Worm (Caenorhabditis elegans) whole organism, L1 larva: ENCODE results near the gene F47B7.3.
A peak's percentile ranks its signal among the peaks of the same experiment; 100 is the strongest.

Experiments
- C04F5.9 ChIP-seq: sonication (generic microtip); optimal IDR thresholded peaks from 2 replicates; lab custom pipeline; 2016; ENCODE audit warnings: missing genetic modification characterization, missing compliant biosample characterization
- C16A3.4 ChIP-seq: fragments of 150-350 bp; optimal IDR thresholded peaks from 2 replicates; lab custom pipeline; 2014; ENCODE audit warnings: missing biosample characterization, missing genetic modification characterization
- C34B4.2 ChIP-seq: sonication (generic microtip); optimal IDR thresholded peaks from 2 replicates; lab custom pipeline; 2017; ENCODE audit warnings: mild to moderate bottlenecking, missing genetic modification characterization, missing compliant biosample characterization
- F16B12.6 ChIP-seq: fragments of 150-350 bp; optimal IDR thresholded peaks from 2 replicates; lab custom pipeline; 2014; ENCODE audit warnings: missing biosample characterization, missing genetic modification characterization
- Y116A8C.19 ChIP-seq: sonication (generic microtip); optimal IDR thresholded peaks from 2 replicates; lab custom pipeline; 2016; ENCODE audit warnings: missing compliant biosample characterization, missing genetic modification characterization, borderline replicate concordance
- aha-1 ChIP-seq: fragments of 150-350 bp; optimal IDR thresholded peaks from 2 replicates; lab custom pipeline; 2014; ENCODE audit warnings: missing biosample characterization, missing genetic modification characterization
- aly-2 ChIP-seq: fragments of 150-350 bp; optimal IDR thresholded peaks from 2 replicates; lab custom pipeline; 2014; ENCODE audit warnings: missing biosample characterization, missing genetic modification characterization
- ama-1 ChIP-seq: fragments of 150-350 bp; optimal IDR thresholded peaks from 2 replicates; lab custom pipeline; 2014
- blmp-1 ChIP-seq: fragments of 150-350 bp; optimal IDR thresholded peaks from 2 replicates; lab custom pipeline; 2014; ENCODE audit warnings: missing biosample characterization, missing genetic modification characterization
- ceh-63 ChIP-seq: fragments of 200-800 bp; sonication (Bioruptor generic); optimal IDR thresholded peaks from 2 replicates; lab custom pipeline; 2018; ENCODE audit warnings: mild to moderate bottlenecking, missing genetic modification characterization, missing compliant biosample characterization
- ceh-8 ChIP-seq: fragments of 200-800 bp; sonication (Bioruptor generic); optimal IDR thresholded peaks from 2 replicates; lab custom pipeline; 2018; ENCODE audit warnings: mild to moderate bottlenecking, missing genetic modification characterization, moderate library complexity, missing compliant biosample characterization
- ceh-82 ChIP-seq, 3 experiments: fragments of 150-350 bp in 1 of 3; sonication (generic microtip) in 2 of 3; optimal IDR thresholded peaks; 2 replicates each; lab custom pipeline; 2014 to 2017; ENCODE audit warnings: missing biosample characterization in 3 of 3, missing genetic modification characterization in 3 of 3
- ceh-90 ChIP-seq: sonication (generic microtip); optimal IDR thresholded peaks from 2 replicates; lab custom pipeline; 2016; ENCODE audit warnings: missing genetic modification characterization, missing compliant biosample characterization
- ces-1 ChIP-seq: fragments of 150-350 bp; optimal IDR thresholded peaks from 2 replicates; lab custom pipeline; 2014; ENCODE audit warnings: missing biosample characterization, missing genetic modification reagents, missing genetic modification characterization
- dsc-1 ChIP-seq: sonication (generic microtip); optimal IDR thresholded peaks from 2 replicates; lab custom pipeline; 2016; ENCODE audit warnings: mild to moderate bottlenecking, missing genetic modification characterization, missing compliant biosample characterization
- efl-3 ChIP-seq: fragments of 200-800 bp; sonication (Bioruptor generic); optimal IDR thresholded peaks from 2 replicates; lab custom pipeline; 2018; ENCODE audit warnings: mild to moderate bottlenecking, missing genetic modification characterization, missing compliant biosample characterization
- elt-3 ChIP-seq, 6 experiments: fragments of 150-350 bp in 1 of 6; sonication (generic microtip); optimal IDR thresholded peaks; 2 replicates each; lab custom pipeline; 2017 to 2018; ENCODE audit warnings: missing biosample characterization in 6 of 6, missing genetic modification characterization in 6 of 6, inconsistent platforms in 1 of 6
- fkh-10 ChIP-seq: sonication (generic microtip); optimal IDR thresholded peaks from 2 replicates; lab custom pipeline; 2017; ENCODE audit warnings: missing biosample characterization, missing genetic modification reagents, missing genetic modification characterization
- fos-1 ChIP-seq: fragments of 150-350 bp; optimal IDR thresholded peaks from 2 replicates; lab custom pipeline; 2014; ENCODE audit warnings: missing biosample characterization, missing genetic modification characterization
- grh-1 ChIP-seq: fragments of 200-800 bp; sonication (Bioruptor generic); IDR thresholded peaks from 2 replicates; pipeline ENCODE4 v1.3.6; 2022; ENCODE audit warnings: missing genetic modification reagents, missing genetic modification characterization, missing compliant biosample characterization
- hlh-17 ChIP-seq: fragments of 200-800 bp; sonication (Bioruptor generic); optimal IDR thresholded peaks from 2 replicates; lab custom pipeline; 2018; ENCODE audit warnings: missing genetic modification characterization, mild to moderate bottlenecking, missing compliant biosample characterization, moderate library complexity, borderline replicate concordance
- hlh-4 ChIP-seq: sonication (generic microtip); optimal IDR thresholded peaks from 2 replicates; lab custom pipeline; 2016; ENCODE audit warnings: mild to moderate bottlenecking, missing genetic modification characterization, missing compliant biosample characterization
- irx-1 ChIP-seq: sonication (generic microtip); optimal IDR thresholded peaks from 2 replicates; lab custom pipeline; 2016; ENCODE audit warnings: missing genetic modification characterization, missing compliant biosample characterization
- jun-1 ChIP-seq: fragments of 150-350 bp; optimal IDR thresholded peaks from 2 replicates; lab custom pipeline; 2014; ENCODE audit warnings: missing biosample characterization, missing genetic modification reagents, missing genetic modification characterization
- lin-13 ChIP-seq: fragments of 150-350 bp; optimal IDR thresholded peaks from 2 replicates; lab custom pipeline; 2014; ENCODE audit warnings: missing biosample characterization, missing genetic modification reagents, missing genetic modification characterization
- lin-14 ChIP-seq: fragments of 200-800 bp; sonication (Bioruptor generic); optimal IDR thresholded peaks from 2 replicates; lab custom pipeline; 2018; ENCODE audit warnings: mild to moderate bottlenecking, missing genetic modification characterization, moderate library complexity, missing compliant biosample characterization
- lin-15B ChIP-seq: fragments of 150-350 bp; sonication (generic microtip); optimal IDR thresholded peaks from 3 replicates; lab custom pipeline; 2014; ENCODE audit warnings: missing biosample characterization, missing genetic modification characterization
- lin-35 ChIP-seq, 2 experiments: fragments of 150-350 bp; optimal IDR thresholded peaks; 2 replicates each; lab custom pipeline; 2014; ENCODE audit warnings: missing biosample characterization in 2 of 2, missing genetic modification characterization in 2 of 2, missing genetic modification reagents in 2 of 2
- lsy-2 ChIP-seq, 2 experiments: fragments of 150-350 bp; optimal IDR thresholded peaks; 2 replicates each; lab custom pipeline; 2014; ENCODE audit warnings: missing biosample characterization in 2 of 2, missing genetic modification characterization in 2 of 2
- mep-1 ChIP-seq: fragments of 150-350 bp; optimal IDR thresholded peaks from 2 replicates; lab custom pipeline; 2014; ENCODE audit warnings: missing biosample characterization, missing genetic modification characterization
- nhr-11 ChIP-seq: fragments of 150-350 bp; optimal IDR thresholded peaks from 2 replicates; lab custom pipeline; 2014; ENCODE audit warnings: missing biosample characterization, missing genetic modification characterization
- nhr-12 ChIP-seq: sonication (generic microtip); optimal IDR thresholded peaks from 2 replicates; lab custom pipeline; 2017; ENCODE audit warnings: missing biosample characterization, missing genetic modification characterization
- nhr-20 ChIP-seq: sonication (generic microtip); optimal IDR thresholded peaks from 2 replicates; lab custom pipeline; 2016; ENCODE audit warnings: mild to moderate bottlenecking, missing genetic modification characterization, missing compliant biosample characterization
- nhr-28 ChIP-seq: fragments of 150-350 bp; optimal IDR thresholded peaks from 2 replicates; lab custom pipeline; 2014; ENCODE audit warnings: missing biosample characterization, missing genetic modification characterization
- nhr-76 ChIP-seq: sonication (generic microtip); optimal IDR thresholded peaks from 2 replicates; lab custom pipeline; 2017; ENCODE audit warnings: missing biosample characterization, missing genetic modification characterization
- nhr-85 ChIP-seq: sonication (generic microtip); peaks from one replicate; lab custom pipeline; 2016; ENCODE audit warnings: missing genetic modification characterization, inconsistent platforms, missing compliant biosample characterization
- nhr-90 ChIP-seq: sonication (generic microtip); optimal IDR thresholded peaks from 2 replicates; lab custom pipeline; 2016; ENCODE audit warnings: mild to moderate bottlenecking, missing genetic modification characterization, missing compliant biosample characterization; ENCODE audit not compliant: poor library complexity
- pag-3 ChIP-seq: sonication (generic microtip); optimal IDR thresholded peaks from 2 replicates; lab custom pipeline; 2017; ENCODE audit warnings: missing genetic modification characterization, mild to moderate bottlenecking, missing compliant biosample characterization, antibody characterized with exemption, borderline replicate concordance; ENCODE audit not compliant: insufficient read depth
- pax-3 ChIP-seq: fragments of 200-800 bp; sonication (Bioruptor generic); optimal IDR thresholded peaks from 2 replicates; lab custom pipeline; 2018; ENCODE audit warnings: mild to moderate bottlenecking, missing genetic modification characterization, moderate library complexity, missing compliant biosample characterization
- pqm-1 ChIP-seq: sonication (generic microtip); optimal IDR thresholded peaks from 3 replicates; lab custom pipeline; 2017; ENCODE audit warnings: missing biosample characterization, missing genetic modification characterization
- skn-1 ChIP-seq: fragments of 150-350 bp; optimal IDR thresholded peaks from 2 replicates; lab custom pipeline; 2014; ENCODE audit warnings: missing biosample characterization, missing genetic modification characterization
- snpc-4 ChIP-seq: fragments of 150-350 bp; optimal IDR thresholded peaks from 2 replicates; lab custom pipeline; 2014; ENCODE audit warnings: missing biosample characterization, missing genetic modification characterization
- sox-4 ChIP-seq: sonication (generic microtip); optimal IDR thresholded peaks from 2 replicates; lab custom pipeline; 2016; ENCODE audit warnings: missing genetic modification characterization, missing compliant biosample characterization
- sptf-1 ChIP-seq: fragments of 150-350 bp; optimal IDR thresholded peaks from 2 replicates; lab custom pipeline; 2014; ENCODE audit warnings: missing biosample characterization, missing genetic modification characterization
- sup-37 ChIP-seq: fragments of 200-800 bp; sonication (Bioruptor generic); optimal IDR thresholded peaks from 2 replicates; lab custom pipeline; 2018; ENCODE audit warnings: mild to moderate bottlenecking, missing genetic modification characterization, missing compliant biosample characterization
- tlp-1 ChIP-seq: fragments of 150-350 bp; optimal IDR thresholded peaks from 2 replicates; lab custom pipeline; 2014; ENCODE audit warnings: missing biosample characterization, missing genetic modification characterization
- unc-30 ChIP-seq: sonication (generic microtip); optimal IDR thresholded peaks from 2 replicates; lab custom pipeline; 2017; ENCODE audit warnings: missing biosample characterization, missing genetic modification characterization
- unc-86 ChIP-seq: sonication (generic microtip); optimal IDR thresholded peaks from 2 replicates; lab custom pipeline; 2016; ENCODE audit warnings: missing genetic modification characterization, missing compliant biosample characterization
- unc-98 ChIP-seq: fragments of 200-800 bp; sonication (Bioruptor generic); IDR thresholded peaks from 2 replicates; pipeline ENCODE4 v1.3.6; 2022; ENCODE audit warnings: missing genetic modification characterization, missing compliant biosample characterization
- vab-15 ChIP-seq: sonication (generic microtip); optimal IDR thresholded peaks from 2 replicates; lab custom pipeline; 2017; ENCODE audit warnings: missing genotype, mild to moderate bottlenecking, missing genetic modification characterization, missing compliant biosample characterization
- xbp-1 ChIP-seq: sonication (generic microtip); optimal IDR thresholded peaks from 2 replicates; lab custom pipeline; 2016; ENCODE audit warnings: missing genetic modification characterization, missing compliant biosample characterization
- zag-1 ChIP-seq: fragments of 150-350 bp; optimal IDR thresholded peaks from 2 replicates; lab custom pipeline; 2014; ENCODE audit warnings: missing biosample characterization, missing genetic modification characterization
- zip-4 ChIP-seq: fragments of 200-800 bp; sonication (Bioruptor generic); optimal IDR thresholded peaks from 2 replicates; lab custom pipeline; 2018; ENCODE audit warnings: mild to moderate bottlenecking, missing genetic modification characterization, moderate library complexity, missing compliant biosample characterization
- ztf-11 ChIP-seq, 2 experiments: sonication (generic microtip); optimal IDR thresholded peaks; 2 replicates each; lab custom pipeline; 2016 to 2017; ENCODE audit warnings: missing genetic modification characterization in 2 of 2, missing biosample characterization in 1 of 2, missing compliant biosample characterization in 1 of 2
- ztf-4 ChIP-seq: fragments of 150-350 bp; optimal IDR thresholded peaks from 2 replicates; lab custom pipeline; 2014; ENCODE audit warnings: missing biosample characterization, missing genetic modification characterization

F47B7.3 gene

ce11 chrX:3788483-3788882 lies 24.3 kb upstream of the F47B7.3 start (continued):
- TF ChIP-seq zag-1 (tag; lab: Kevin White, UChicago) (no peak), skn-1 (tag; lab: Kevin White, UChicago) (no peak), ceh-82 (tag; optimal IDR thresholded peaks at IDR 0.05; lab: Kevin White, UChicago) (peak in 2 of 3 experiments; percentile 1 to 20), efl-3 (GFP tag; lab: Kevin White, UChicago) (peak; percentile 18), C34B4.2 (no peak), aha-1 (tag; lab: Kevin White, UChicago) (no peak), pqm-1 (tag; lab: Kevin White, UChicago) (no peak), nhr-20 (tag; lab: Kevin White, UChicago) (peak; percentile 87), pag-3 (no peak), ztf-4 (tag; lab: Kevin White, UChicago) (peak; percentile 16), blmp-1 (tag; lab: Kevin White, UChicago) (peak; percentile 76), lin-15B (tag; lab: Kevin White, UChicago) (no peak), zip-4 (GFP tag; lab: Kevin White, UChicago) (peak; percentile 28), hlh-17 (no peak), ztf-11 (tag; optimal IDR thresholded peaks at IDR 0.05; lab: Kevin White, UChicago) (no peak), dsc-1 (tag; lab: Kevin White, UChicago) (no peak), ceh-8 (GFP tag; lab: Kevin White, UChicago) (no peak), nhr-12 (tag; lab: Kevin White, UChicago) (no peak), ama-1 (lab: Kevin White, UChicago) (peak; percentile 78), ces-1 (GFP tag; lab: Kevin White, UChicago) (no peak), vab-15 (tag; lab: Kevin White, UChicago) (peak; percentile 41), sox-4 (tag; lab: Kevin White, UChicago) (no peak), ceh-63 (GFP tag; lab: Kevin White, UChicago) (no peak), jun-1 (no peak), fkh-10 (no peak), lin-13 (GFP tag; lab: Kevin White, UChicago) (no peak), nhr-76 (tag; lab: Kevin White, UChicago) (no peak), F16B12.6 (tag; lab: Kevin White, UChicago) (no peak), irx-1 (tag; lab: Kevin White, UChicago) (peak; percentile 65), xbp-1 (peak; percentile 56), lin-35 (GFP tag; optimal IDR thresholded peaks at IDR 0.05; lab: Kevin White, UChicago) (peak; percentile 22 to 70), aly-2 (tag; lab: Kevin White, UChicago) (no peak), unc-30 (no peak), snpc-4 (no peak), Y116A8C.19 (tag; lab: Kevin White, UChicago) (no peak), nhr-28 (no peak), mep-1 (tag; lab: Kevin White, UChicago) (peak; percentile 54), fos-1 (tag; lab: Kevin White, UChicago) (peak; percentile 76), sup-37 (GFP tag; lab: Kevin White, UChicago) (no peak), lin-14 (GFP tag; lab: Kevin White, UChicago) (peak; percentile 92), nhr-11 (tag; lab: Kevin White, UChicago) (no peak), unc-86 (tag; lab: Kevin White, UChicago) (no peak), C16A3.4 (peak; percentile 80), C04F5.9 (tag; lab: Kevin White, UChicago) (no peak), lsy-2 (tag; optimal IDR thresholded peaks at IDR 0.05; lab: Kevin White, UChicago) (peak; percentile 46 to 47), unc-98 (no peak), ceh-90 (tag; lab: Kevin White, UChicago) (no peak), tlp-1 (tag; lab: Kevin White, UChicago) (no peak), nhr-90 (tag; lab: Kevin White, UChicago) (peak; percentile 90), pax-3 (tag; lab: Kevin White, UChicago) (no peak), nhr-85 (tag; lab: Kevin White, UChicago) (peak; percentile 96), sptf-1 (no peak), grh-1 (peak; percentile 73), hlh-4 (no peak), elt-3 (tag; optimal IDR thresholded peaks at IDR 0.05; lab: Kevin White, UChicago) (peak in 4 of 6 experiments; percentile 27 to 79 (median 50))
